Worm (Caenorhabditis elegans) whole organism, midembryonic: ENCODE results near the gene abi-1.

Source experiments
- cog-1 ChIP-seq: sonication (generic microtip); optimal IDR thresholded peaks from 2 replicates; lab custom pipeline; 2016; ENCODE audit warnings: missing genetic modification characterization, missing compliant biosample characterization
- flt-1 ChIP-seq: fragments of 200-800 bp; sonication (Bioruptor generic); IDR thresholded peaks from 2 replicates; pipeline ENCODE4 v1.3.6; 2022; ENCODE audit warnings: missing genetic modification characterization, missing compliant biosample characterization
- klf-2 ChIP-seq: fragments of 200-800 bp; sonication (Bioruptor generic); conservative IDR thresholded peaks from 2 replicates; pipeline ENCODE4 v1.3.6; 2022; ENCODE audit warnings: missing genetic modification reagents, missing genetic modification characterization, missing compliant biosample characterization
- ref-1 ChIP-seq: fragments of 200-800 bp; sonication (Bioruptor generic); conservative IDR thresholded peaks from 2 replicates; pipeline ENCODE4 v1.3.6; 2022; ENCODE audit warnings: missing genetic modification reagents, missing genetic modification characterization, missing compliant biosample characterization
- ztf-23 ChIP-seq: fragments of 200-800 bp; sonication (Bioruptor generic); IDR thresholded peaks from 2 replicates; pipeline ENCODE4 v1.3.6; 2022; ENCODE audit warnings: missing genetic modification reagents, missing genetic modification characterization, missing compliant biosample characterization

ce11 chrIII:5719105-5719831 lies 26.7 kb upstream of the abi-1 start:
- no peak for TF ChIP-seq flt-1
- no peak for TF ChIP-seq ztf-23 (GFP tag; lab: Robert Waterston, UW)
- TF ChIP-seq cog-1 (tag; lab: Kevin White, UChicago) = no peak
- TF ChIP-seq ref-1 = no peak
- TF ChIP-seq klf-2 (GFP tag; lab: Robert Waterston, UW) = no peak
